Worm (Caenorhabditis elegans): ENCODE results near the gene cdk-12.

- no peak for TF ChIP-seq med-1 (GFP tag; optimal IDR thresholded peaks at IDR 0.05; ENCODE audit: insufficient read depth)
- no peak for TF ChIP-seq flt-1 (GFP tag; IDR thresholded peaks at IDR 0.05)
- no peak for TF ChIP-seq T22C8.4 (GFP tag; IDR thresholded peaks at IDR 0.05)
- TF ChIP-seq tab-1 (GFP tag; IDR thresholded peaks at IDR 0.05) = no peak
- no peak for TF ChIP-seq ztf-23 (GFP tag; IDR thresholded peaks at IDR 0.05)
- TF ChIP-seq cog-1 (tag; optimal IDR thresholded peaks at IDR 0.05) = no peak
- TF ChIP-seq klf-2 (GFP tag; conservative IDR thresholded peaks at IDR 0.05) = no peak
- no peak for TF ChIP-seq ztf-29 (GFP tag; IDR thresholded peaks at IDR 0.05)
These were observed 31.7 kb upstream of the cdk-12 start, which contains the start of gene R10E4.11 for ce11 chrIII:4300989-4301498.
